Worm (Caenorhabditis elegans) whole organism, late embryonic: ENCODE measurements around the gene str-118.
A peak's percentile ranks its signal among the peaks of the same experiment; 100 is the strongest.

ENCODE experiments used
- F13H6.1 ChIP-seq: sonication (generic microtip); optimal IDR thresholded peaks from 2 replicates; lab custom pipeline; 2016; ENCODE audit warnings: missing genetic modification characterization, missing compliant biosample characterization
- K09A11.1 ChIP-seq: sonication (generic microtip); optimal IDR thresholded peaks from 2 replicates; lab custom pipeline; 2017; ENCODE audit warnings: antibody characterized with exemption, mild to moderate bottlenecking, missing genetic modification characterization, missing compliant biosample characterization; ENCODE audit not compliant: insufficient read depth
- ceh-22 ChIP-seq: sonication (generic microtip); optimal IDR thresholded peaks from 2 replicates; lab custom pipeline; 2017; ENCODE audit warnings: missing biosample characterization, missing genetic modification characterization
- ceh-30 ChIP-seq: fragments of 150-350 bp; optimal IDR thresholded peaks from 2 replicates; lab custom pipeline; 2014; ENCODE audit warnings: missing biosample characterization, missing genetic modification characterization
- ceh-6 ChIP-seq: fragments of 200-800 bp; sonication (Bioruptor generic); optimal IDR thresholded peaks from 2 replicates; lab custom pipeline; 2018; ENCODE audit warnings: mild to moderate bottlenecking, missing genetic modification characterization, missing compliant biosample characterization
- elt-2 ChIP-seq: sonication (generic microtip); optimal IDR thresholded peaks from 2 replicates; lab custom pipeline; 2016; ENCODE audit warnings: missing genetic modification reagents, missing genetic modification characterization, missing compliant biosample characterization
- fax-1 ChIP-seq: sonication (generic microtip); optimal IDR thresholded peaks from 2 replicates; lab custom pipeline; 2016; ENCODE audit warnings: missing genotype, missing genetic modification characterization, missing compliant biosample characterization
- fkh-10 ChIP-seq: fragments of 150-350 bp; optimal IDR thresholded peaks from 2 replicates; lab custom pipeline; 2014; ENCODE audit warnings: missing biosample characterization, missing genetic modification reagents, missing genetic modification characterization
- hlh-13 ChIP-seq: fragments of 200-800 bp; sonication (Bioruptor generic); optimal IDR thresholded peaks from 2 replicates; lab custom pipeline; 2018; ENCODE audit warnings: mild to moderate bottlenecking, missing genetic modification characterization, missing compliant biosample characterization
- hlh-15 ChIP-seq: sonication (generic microtip); optimal IDR thresholded peaks from 2 replicates; lab custom pipeline; 2016; ENCODE audit warnings: missing genetic modification characterization, missing compliant biosample characterization
- mec-3 ChIP-seq: sonication (generic microtip); optimal IDR thresholded peaks from 2 replicates; lab custom pipeline; 2016; ENCODE audit warnings: borderline replicate concordance, missing genetic modification characterization, missing compliant biosample characterization
- pha-2 ChIP-seq: sonication (generic microtip); optimal IDR thresholded peaks from 2 replicates; lab custom pipeline; 2017; ENCODE audit warnings: mild to moderate bottlenecking, missing genetic modification characterization, missing compliant biosample characterization
- pros-1 ChIP-seq: fragments of 150-350 bp; optimal IDR thresholded peaks from 2 replicates; lab custom pipeline; 2014; ENCODE audit warnings: missing biosample characterization, missing genetic modification reagents, missing genetic modification characterization
- ref-2 ChIP-seq: sonication (generic microtip); optimal IDR thresholded peaks from 2 replicates; lab custom pipeline; 2016; ENCODE audit warnings: missing genetic modification characterization, missing compliant biosample characterization
- tbx-2 ChIP-seq: sonication (generic microtip); optimal IDR thresholded peaks from 2 replicates; lab custom pipeline; 2016; ENCODE audit warnings: missing genetic modification characterization, missing compliant biosample characterization
- unc-55 ChIP-seq: sonication (generic microtip); optimal IDR thresholded peaks from 2 replicates; lab custom pipeline; 2017; ENCODE audit warnings: missing biosample characterization, missing genetic modification reagents, missing genetic modification characterization
- zip-5 ChIP-seq: sonication (generic microtip); optimal IDR thresholded peaks from 2 replicates; lab custom pipeline; 2016; ENCODE audit warnings: missing genetic modification characterization, missing compliant biosample characterization

str-118 gene

DNA sequence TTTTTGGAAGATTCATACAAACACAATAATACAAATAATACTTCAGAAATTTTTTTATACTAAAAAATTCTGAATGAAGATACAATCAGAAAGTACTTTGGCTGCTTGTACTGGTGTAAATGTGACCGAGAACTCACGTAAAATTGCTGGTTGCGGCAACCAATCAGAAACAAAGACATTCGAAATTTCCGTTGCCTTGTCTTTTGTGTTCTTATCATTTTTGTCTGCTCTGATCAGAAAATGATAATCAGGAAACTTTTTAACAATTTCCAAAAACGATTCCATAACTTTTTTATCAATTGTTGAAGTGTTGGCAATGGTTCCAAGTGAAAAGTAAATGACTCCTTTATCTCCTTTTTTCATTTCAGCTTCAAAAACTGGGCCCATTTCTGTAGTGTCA, 45.0 kb downstream of the str-118 start:
- TF ChIP-seq ceh-22 (tag; lab: Kevin White, UChicago) (no peak), ceh-30 (tag; lab: Kevin White, UChicago) (no peak), fax-1 (no peak), F13H6.1 (no peak), ref-2 (tag; lab: Kevin White, UChicago) (no peak), pha-2 (no peak), hlh-13 (GFP tag; lab: Kevin White, UChicago) (no peak), ceh-6 (GFP tag; lab: Kevin White, UChicago) (no peak), elt-2 (tag; lab: Kevin White, UChicago) (peak; percentile 17)

ce11 chrV:10098429-10098828, 46.5 kb downstream of the str-118 start, which contains the start of gene ugt-47:
TSS of gene ugt-47 (minus strand) at chrV:10098597.
- TF ChIP-seq pros-1 (no peak), hlh-15 (tag; lab: Kevin White, UChicago) (no peak), zip-5 (no peak), K09A11.1 (no peak)

ce11 chrV:10101916-10102315, 50.0 kb downstream of the str-118 start, which contains the start of gene C08B6.14:
TSS of gene C08B6.14 (minus strand) at chrV:10102016.
- no peak for TF ChIP-seq tbx-2
- no peak for TF ChIP-seq zip-5
- TF ChIP-seq unc-55 (GFP tag; lab: Kevin White, UChicago): no peak
- TF ChIP-seq fkh-10 (GFP tag; lab: Kevin White, UChicago): no peak
- no peak for TF ChIP-seq mec-3
